Fruit fly (Drosophila melanogaster): Measurements from ENCODE around the gene CG18787.
A peak's percentile ranks its signal among the peaks of the same experiment; 100 is the strongest.

Gene CG18787

DNA sequence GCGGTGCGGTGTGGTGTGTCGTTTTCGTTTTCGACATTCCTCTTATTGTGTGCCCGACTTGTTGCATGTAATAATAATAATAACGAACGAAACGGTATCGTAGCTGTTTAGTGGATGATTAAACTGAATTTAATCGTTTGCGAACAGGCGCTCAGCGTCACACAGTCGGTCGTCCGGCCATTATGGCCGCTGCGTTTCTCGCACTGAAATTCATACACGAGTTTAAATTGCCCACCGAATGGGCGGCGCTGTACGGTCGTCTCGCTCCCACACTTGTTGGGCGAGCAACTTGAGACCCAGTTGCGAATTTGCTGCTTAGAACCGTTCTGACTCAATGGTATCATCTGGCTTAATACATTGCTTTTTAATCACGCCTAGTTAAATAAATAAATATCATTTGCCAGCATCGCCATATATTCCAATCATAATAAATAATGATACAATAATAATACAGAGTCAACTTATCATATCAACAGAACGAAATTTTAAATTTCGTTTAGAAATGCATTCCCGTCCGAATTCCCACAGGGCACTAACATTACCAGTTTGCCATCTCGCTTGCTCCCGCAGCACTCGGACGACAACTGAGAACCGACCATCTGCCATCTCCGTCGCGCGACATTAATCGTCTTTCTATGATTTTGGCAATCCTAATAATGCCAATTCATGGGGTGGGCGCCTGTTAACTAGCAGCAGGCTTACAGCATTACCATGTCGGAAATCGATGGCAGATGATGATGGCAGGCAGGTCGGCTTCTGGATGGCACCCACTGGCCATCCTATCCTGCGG, 11.9 kb upstream of the CG18787 start (continued):
- no peak for TF ChIP-seq tna (GFP tag; IDR thresholded peaks at IDR 0.05; ENCODE audit: partially characterized antibody)
- peak; percentile 62 for TF ChIP-seq disco-r (GFP tag; optimal IDR thresholded peaks at IDR 0.05)
- peak; percentile 93 for TF ChIP-seq B-H2 (GFP tag; optimal IDR thresholded peaks at IDR 0.05)
- no peak for TF ChIP-seq row (GFP tag; IDR thresholded peaks at IDR 0.05)
- TF ChIP-seq CG12236 (GFP tag; optimal IDR thresholded peaks at IDR 0.05): peak; percentile 58
- peak; percentile 95 for TF ChIP-seq CG12659 (GFP tag; optimal IDR thresholded peaks at IDR 0.05)
- TF ChIP-seq CG1602 (GFP tag; optimal IDR thresholded peaks at IDR 0.05): peak; percentile 90
- no peak for TF ChIP-seq CG11695 (GFP tag; IDR thresholded peaks at IDR 0.05)
- TF ChIP-seq Ets65A (GFP tag): peak; percentile 93
- TF ChIP-seq CG18476 (GFP tag; optimal IDR thresholded peaks at IDR 0.05): peak; percentile 87
- peak; percentile 88 for TF ChIP-seq CG13894 (tag; optimal IDR thresholded peaks at IDR 0.05)
- TF ChIP-seq CG10274 (GFP tag; optimal IDR thresholded peaks at IDR 0.05): peak; percentile 76
- TF ChIP-seq odd (GFP tag; optimal IDR thresholded peaks at IDR 0.05): peak; percentile 50
- no peak for TF ChIP-seq CG17612 (GFP tag; IDR thresholded peaks at IDR 0.05)
- no peak for TF ChIP-seq z (GFP tag; IDR thresholded peaks at IDR 0.05)
- no peak for TF ChIP-seq CG3847 (GFP tag; IDR thresholded peaks at IDR 0.05)
- TF ChIP-seq CG31441 (GFP tag; IDR thresholded peaks at IDR 0.05): no peak
- TF ChIP-seq sug (tag; optimal IDR thresholded peaks at IDR 0.05): peak; percentile 45
- TF ChIP-seq CG8944 (GFP tag; optimal IDR thresholded peaks at IDR 0.05): peak; percentile 59
- TF ChIP-seq CG3407 (GFP tag; optimal IDR thresholded peaks at IDR 0.05): peak; percentile 66
- TF ChIP-seq Meics (GFP tag; optimal IDR thresholded peaks at IDR 0.05): peak; percentile 95
- no peak for TF ChIP-seq CG16813 (GFP tag; IDR thresholded peaks at IDR 0.05; ENCODE audit: partially characterized antibody)
- no peak for TF ChIP-seq klu (GFP tag; IDR thresholded peaks at IDR 0.05)
- no peak for TF ChIP-seq hbn (GFP tag; IDR thresholded peaks at IDR 0.05; ENCODE audit: partially characterized antibody)
- peak; percentile 88 for TF ChIP-seq az2 (GFP tag; optimal IDR thresholded peaks at IDR 0.05)
- TF ChIP-seq Gug (GFP tag; IDR thresholded peaks at IDR 0.05): peak; percentile 84
- peak; percentile 95 for TF ChIP-seq CG7839 (tag; optimal IDR thresholded peaks at IDR 0.05)
- no peak for TF ChIP-seq sim (GFP tag; IDR thresholded peaks at IDR 0.05)
- no peak for TF ChIP-seq Ravus (GFP tag; IDR thresholded peaks at IDR 0.05)
- no peak for TF ChIP-seq CG11560 (tag; IDR thresholded peaks at IDR 0.05)
- no peak for TF ChIP-seq CG32532 (GFP tag; IDR thresholded peaks at IDR 0.05)
- TF ChIP-seq gcm (GFP tag; optimal IDR thresholded peaks at IDR 0.05): peak; percentile 87
- peak; percentile 6 for TF ChIP-seq pzg (GFP tag; optimal IDR thresholded peaks at IDR 0.05)
- TF ChIP-seq fd102C (GFP tag; optimal IDR thresholded peaks at IDR 0.05): peak; percentile 36
- TF ChIP-seq mld (GFP tag; IDR thresholded peaks at IDR 0.05; ENCODE audit: partially characterized antibody): no peak
- peak; percentile 70 for TF ChIP-seq CG5245 (GFP tag; optimal IDR thresholded peaks at IDR 0.05)
- peak; percentile 91 for TF ChIP-seq phol (tag; optimal IDR thresholded peaks at IDR 0.05)
- peak; percentile 92 for TF ChIP-seq Sox100B (GFP tag; optimal IDR thresholded peaks at IDR 0.05)
- TF ChIP-seq Sry-β (GFP tag; optimal IDR thresholded peaks at IDR 0.05): no peak
- TF ChIP-seq salm (tag; optimal IDR thresholded peaks at IDR 0.05): peak; percentile 73
- peak; percentile 67 for TF ChIP-seq CG2875 (GFP tag; optimal IDR thresholded peaks at IDR 0.05)
- no peak for TF ChIP-seq stwl (tag; optimal IDR thresholded peaks at IDR 0.05)
- TF ChIP-seq zen2 (GFP tag; IDR thresholded peaks at IDR 0.05; ENCODE audit: partially characterized antibody): no peak
- TF ChIP-seq unpg (GFP tag; optimal IDR thresholded peaks at IDR 0.05): peak; percentile 93
- peak; percentile 74 for TF ChIP-seq CG16863 (GFP tag; optimal IDR thresholded peaks at IDR 0.05)
- no peak for TF ChIP-seq CG1024 (GFP tag; IDR thresholded peaks at IDR 0.05)
- TF ChIP-seq ranshi (GFP tag; IDR thresholded peaks at IDR 0.05): no peak
- TF ChIP-seq CG10366 (GFP tag; IDR thresholded peaks at IDR 0.05): no peak
- TF ChIP-seq lola (GFP tag; optimal IDR thresholded peaks at IDR 0.05): peak in 1 of 3 experiments; percentile 92

All from whole organism, embryonic.